Worm (Caenorhabditis elegans) whole organism, mixed stage, embryonic: ENCODE data around the gene Y54F10BM.23.

ENCODE experiments used
- blmp-1 ChIP-seq: fragments of 150-350 bp; optimal IDR thresholded peaks from 2 replicates; lab custom pipeline; 2014; ENCODE audit warnings: missing biosample characterization, missing genetic modification characterization
- ceh-43 ChIP-seq: fragments of 200-800 bp; sonication (Bioruptor generic); optimal IDR thresholded peaks from 2 replicates; lab custom pipeline; 2018; ENCODE audit warnings: mild to moderate bottlenecking, missing genetic modification characterization, moderate library complexity, missing compliant biosample characterization
- ces-1 ChIP-seq: fragments of 150-350 bp; optimal IDR thresholded peaks from 2 replicates; lab custom pipeline; 2014; ENCODE audit warnings: missing biosample characterization, missing genetic modification reagents, missing genetic modification characterization
- elt-3 ChIP-seq: fragments of 150-350 bp; optimal IDR thresholded peaks from 2 replicates; lab custom pipeline; 2014; ENCODE audit warnings: missing biosample characterization, missing genetic modification characterization
- flh-1 ChIP-seq: fragments of 200-800 bp; sonication (Bioruptor generic); optimal IDR thresholded peaks from 2 replicates; lab custom pipeline; 2018; ENCODE audit warnings: mild to moderate bottlenecking, missing genetic modification characterization, moderate library complexity, missing compliant biosample characterization
- mep-1 ChIP-seq: fragments of 150-350 bp; optimal IDR thresholded peaks from 2 replicates; lab custom pipeline; 2017; ENCODE audit warnings: missing biosample characterization, missing genetic modification reagents, missing genetic modification characterization, inconsistent platforms
- nhr-12 ChIP-seq: fragments of 150-350 bp; optimal IDR thresholded peaks from 2 replicates; lab custom pipeline; 2014; ENCODE audit warnings: missing biosample characterization, missing genetic modification characterization
- nhr-237 ChIP-seq: fragments of 150-350 bp; optimal IDR thresholded peaks from 2 replicates; lab custom pipeline; 2014; ENCODE audit warnings: missing biosample characterization, missing genetic modification characterization
- nhr-76 ChIP-seq: sonication (generic microtip); optimal IDR thresholded peaks from 2 replicates; lab custom pipeline; 2017; ENCODE audit warnings: missing biosample characterization, missing genetic modification characterization
- pha-4 ChIP-seq: fragments of 150-350 bp; optimal IDR thresholded peaks from 2 replicates; lab custom pipeline; 2018; ENCODE audit warnings: missing biosample characterization, missing genetic modification reagents, missing genetic modification characterization
- snpc-4 ChIP-seq: fragments of 150-350 bp; optimal IDR thresholded peaks from 2 replicates; lab custom pipeline; 2014; ENCODE audit warnings: missing biosample characterization, missing genetic modification characterization
- sptf-1 ChIP-seq: sonication (generic microtip); optimal IDR thresholded peaks from 2 replicates; lab custom pipeline; 2017; ENCODE audit warnings: mild to moderate bottlenecking, missing genetic modification characterization, moderate library complexity, missing compliant biosample characterization
- unc-62 ChIP-seq: fragments of 150-350 bp; optimal IDR thresholded peaks from 2 replicates; lab custom pipeline; 2014; ENCODE audit warnings: missing biosample characterization, missing genetic modification reagents, missing genetic modification characterization
- ztf-11 ChIP-seq: fragments of 150-350 bp; optimal IDR thresholded peaks from 2 replicates; lab custom pipeline; 2014; ENCODE audit warnings: missing biosample characterization, missing genetic modification characterization

DNA sequence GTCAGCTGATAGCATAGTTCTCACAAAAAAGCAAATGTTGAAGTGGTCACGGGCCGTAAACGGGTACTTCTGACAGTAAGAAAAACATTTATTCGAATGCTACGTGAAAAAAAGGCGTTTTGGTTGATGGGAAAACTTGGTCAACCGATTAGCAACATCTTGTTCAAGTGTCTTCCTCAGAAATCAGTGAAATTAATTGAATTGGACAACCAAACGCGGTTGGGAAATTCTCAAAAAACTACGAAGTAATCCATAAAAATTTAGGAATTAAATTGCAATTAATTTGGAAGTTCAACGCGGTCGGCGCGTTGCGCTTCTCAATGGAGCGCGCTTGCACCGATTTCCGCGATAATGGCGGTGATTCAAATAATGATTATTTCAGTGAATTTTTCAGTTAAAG lies 20.0 kb downstream of the Y54F10BM.23 start:
- no peak for TF ChIP-seq unc-62 (GFP tag; lab: Kevin White, UChicago)
- TF ChIP-seq sptf-1: no peak
- TF ChIP-seq flh-1 (GFP tag; lab: Kevin White, UChicago): no peak
- TF ChIP-seq pha-4 (tag; lab: Kevin White, UChicago): no peak
- no peak for TF ChIP-seq mep-1 (tag; lab: Kevin White, UChicago)
- TF ChIP-seq snpc-4 (tag; lab: Kevin White, UChicago): no peak
- TF ChIP-seq ces-1 (GFP tag; lab: Kevin White, UChicago): no peak
- TF ChIP-seq nhr-76 (tag; lab: Kevin White, UChicago): no peak
- no peak for TF ChIP-seq blmp-1 (tag; lab: Kevin White, UChicago)
- TF ChIP-seq ztf-11: no peak
- TF ChIP-seq nhr-237 (tag; lab: Kevin White, UChicago): no peak
- no peak for TF ChIP-seq ceh-43 (GFP tag; lab: Kevin White, UChicago)
- TF ChIP-seq elt-3 (tag; lab: Kevin White, UChicago): no peak
- TF ChIP-seq nhr-12: no peak
